Fruit fly (Drosophila melanogaster): ENCODE measurements around the gene CG14893.

DNA sequence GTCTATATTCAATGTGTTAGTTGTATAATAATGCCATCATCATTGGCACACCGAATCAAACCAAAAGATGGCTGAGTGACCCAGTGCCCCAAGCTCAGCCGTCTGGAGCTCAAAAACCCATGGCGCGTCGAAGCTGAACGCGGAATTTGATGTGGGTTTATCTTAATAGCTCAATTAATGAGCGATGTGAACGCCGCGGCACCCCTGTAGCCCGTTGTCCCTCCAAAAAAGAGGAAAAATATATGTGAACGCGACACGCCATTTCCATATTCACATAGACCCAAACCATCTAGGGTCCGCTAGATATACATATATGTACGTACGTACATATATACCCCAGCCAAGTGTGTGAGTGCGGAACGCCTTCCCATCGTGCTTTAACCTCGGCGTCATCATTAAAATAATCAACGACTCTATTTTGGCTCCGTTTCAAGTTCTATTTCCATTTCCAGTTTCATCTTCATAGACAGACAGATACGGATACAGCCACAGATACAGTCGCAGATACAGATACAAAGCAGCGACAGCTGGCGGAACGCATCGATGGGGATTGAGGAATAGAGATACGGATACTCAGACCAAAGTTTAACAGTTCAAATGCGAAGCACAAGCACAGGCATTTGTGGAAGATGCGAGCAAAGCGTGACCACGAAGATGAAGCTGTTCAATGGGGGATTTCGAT, 43.7 kb downstream of the CG14893 start:
- TF ChIP-seq tj (GFP tag; optimal IDR thresholded peaks at IDR 0.05), result no peak
- TF ChIP-seq CG12768 (GFP tag; optimal IDR thresholded peaks at IDR 0.05), result no peak
- no peak for TF ChIP-seq cic (GFP tag; optimal IDR thresholded peaks at IDR 0.05)
- no peak for TF ChIP-seq kay (GFP tag; ENCODE audit: borderline replicate concordance)
- TF ChIP-seq CG7101 (tag; optimal IDR thresholded peaks at IDR 0.05), result no peak
- TF ChIP-seq CG7045 (GFP tag; optimal IDR thresholded peaks at IDR 0.05), result no peak
- no peak for TF ChIP-seq Clk (GFP tag; optimal IDR thresholded peaks at IDR 0.05)
- TF ChIP-seq ovo (GFP tag; optimal IDR thresholded peaks at IDR 0.05), result no peak
- TF ChIP-seq Crg-1 (GFP tag; optimal IDR thresholded peaks at IDR 0.05), result no peak

Data from whole organism, adult.